Worm (Caenorhabditis elegans) whole organism, mixed stage, embryonic: ENCODE results near the gene F36D3.4.
A peak's percentile ranks its signal among the peaks of the same experiment; 100 is the strongest.

Experiments
- M03D4.4 ChIP-seq: sonication (generic microtip); optimal IDR thresholded peaks from 2 replicates; lab custom pipeline; 2017; ENCODE audit warnings: mild to moderate bottlenecking, missing genetic modification characterization, missing compliant biosample characterization
- bed-3 ChIP-seq: fragments of 200-800 bp; sonication (Bioruptor generic); optimal IDR thresholded peaks from 3 replicates; lab custom pipeline; 2018; ENCODE audit warnings: mild to moderate bottlenecking, missing genetic modification characterization, moderate library complexity, missing compliant biosample characterization
- ceh-39 ChIP-seq: fragments of 150-350 bp; optimal IDR thresholded peaks from 2 replicates; lab custom pipeline; 2014; ENCODE audit warnings: missing biosample characterization, missing genetic modification characterization
- ceh-43 ChIP-seq: fragments of 200-800 bp; sonication (Bioruptor generic); optimal IDR thresholded peaks from 2 replicates; lab custom pipeline; 2018; ENCODE audit warnings: mild to moderate bottlenecking, missing genetic modification characterization, moderate library complexity, missing compliant biosample characterization
- ceh-83 ChIP-seq: fragments of 200-800 bp; sonication (Bioruptor generic); optimal IDR thresholded peaks from 2 replicates; lab custom pipeline; 2018; ENCODE audit warnings: mild to moderate bottlenecking, missing genetic modification characterization, missing compliant biosample characterization
- ces-1 ChIP-seq: fragments of 150-350 bp; optimal IDR thresholded peaks from 2 replicates; lab custom pipeline; 2014; ENCODE audit warnings: missing biosample characterization, missing genetic modification reagents, missing genetic modification characterization
- cnd-1 ChIP-seq: fragments of 200-800 bp; sonication (Bioruptor generic); optimal IDR thresholded peaks from 2 replicates; lab custom pipeline; 2018; ENCODE audit warnings: mild to moderate bottlenecking, missing genetic modification characterization, missing compliant biosample characterization
- drap-1 ChIP-seq: fragments of 200-800 bp; sonication (Bioruptor generic); optimal IDR thresholded peaks from 3 replicates; lab custom pipeline; 2018; ENCODE audit warnings: mild to moderate bottlenecking, missing genetic modification characterization, missing compliant biosample characterization
- elt-1 ChIP-seq: sonication (generic microtip); optimal IDR thresholded peaks from 2 replicates; lab custom pipeline; 2017; ENCODE audit warnings: missing genetic modification characterization, mild to moderate bottlenecking, missing compliant biosample characterization, antibody characterized with exemption, moderate library complexity, borderline replicate concordance; ENCODE audit not compliant: insufficient read depth
- elt-3 ChIP-seq: fragments of 150-350 bp; optimal IDR thresholded peaks from 2 replicates; lab custom pipeline; 2014; ENCODE audit warnings: missing biosample characterization, missing genetic modification characterization
- flh-1 ChIP-seq: fragments of 200-800 bp; sonication (Bioruptor generic); optimal IDR thresholded peaks from 2 replicates; lab custom pipeline; 2018; ENCODE audit warnings: mild to moderate bottlenecking, missing genetic modification characterization, moderate library complexity, missing compliant biosample characterization
- ham-2 ChIP-seq: fragments of 200-800 bp; sonication (Bioruptor generic); optimal IDR thresholded peaks from 2 replicates; lab custom pipeline; 2018; ENCODE audit warnings: mild to moderate bottlenecking, missing genetic modification characterization, missing compliant biosample characterization
- hlh-1 ChIP-seq: fragments of 150-350 bp; optimal IDR thresholded peaks from 2 replicates; lab custom pipeline; 2014; ENCODE audit warnings: missing biosample characterization, missing genetic modification reagents, missing genetic modification characterization
- lin-32 ChIP-seq: fragments of 200-800 bp; sonication (Bioruptor generic); optimal IDR thresholded peaks from 2 replicates; lab custom pipeline; 2018; ENCODE audit warnings: mild to moderate bottlenecking, missing genetic modification characterization, missing compliant biosample characterization
- lsy-2 ChIP-seq: fragments of 150-350 bp; optimal IDR thresholded peaks from 2 replicates; lab custom pipeline; 2014; ENCODE audit warnings: missing biosample characterization, missing genetic modification characterization
- mab-5 ChIP-seq: fragments of 150-350 bp; optimal IDR thresholded peaks from 2 replicates; lab custom pipeline; 2014; ENCODE audit warnings: missing biosample characterization, missing genetic modification characterization
- mls-2 ChIP-seq: sonication (generic microtip); optimal IDR thresholded peaks from 2 replicates; lab custom pipeline; 2016; ENCODE audit warnings: mild to moderate bottlenecking, missing genetic modification characterization, moderate library complexity, missing compliant biosample characterization
- nhr-12 ChIP-seq: fragments of 150-350 bp; optimal IDR thresholded peaks from 2 replicates; lab custom pipeline; 2014; ENCODE audit warnings: missing biosample characterization, missing genetic modification characterization
- nhr-2 ChIP-seq: fragments of 150-350 bp; optimal IDR thresholded peaks from 2 replicates; lab custom pipeline; 2014; ENCODE audit warnings: missing biosample characterization, missing genetic modification characterization
- nhr-237 ChIP-seq: fragments of 150-350 bp; optimal IDR thresholded peaks from 2 replicates; lab custom pipeline; 2014; ENCODE audit warnings: missing biosample characterization, missing genetic modification characterization
- nhr-28 ChIP-seq: fragments of 150-350 bp; optimal IDR thresholded peaks from 2 replicates; lab custom pipeline; 2014; ENCODE audit warnings: missing biosample characterization, missing genetic modification characterization
- pha-4 ChIP-seq: fragments of 150-350 bp; optimal IDR thresholded peaks from 2 replicates; lab custom pipeline; 2018; ENCODE audit warnings: missing biosample characterization, missing genetic modification reagents, missing genetic modification characterization
- sem-2 ChIP-seq: fragments of 200-800 bp; sonication (Bioruptor generic); optimal IDR thresholded peaks from 2 replicates; lab custom pipeline; 2018; ENCODE audit warnings: mild to moderate bottlenecking, missing genetic modification characterization, missing compliant biosample characterization
- sptf-1 ChIP-seq: sonication (generic microtip); optimal IDR thresholded peaks from 2 replicates; lab custom pipeline; 2017; ENCODE audit warnings: mild to moderate bottlenecking, missing genetic modification characterization, moderate library complexity, missing compliant biosample characterization
- tbx-8 ChIP-seq: fragments of 200-800 bp; sonication (Bioruptor generic); optimal IDR thresholded peaks from 2 replicates; lab custom pipeline; 2018; ENCODE audit warnings: mild to moderate bottlenecking, missing genetic modification characterization, moderate library complexity, missing compliant biosample characterization
- unc-39 ChIP-seq: fragments of 150-350 bp; optimal IDR thresholded peaks from 2 replicates; lab custom pipeline; 2014; ENCODE audit warnings: missing biosample characterization, missing genetic modification characterization
- unc-62 ChIP-seq: fragments of 150-350 bp; optimal IDR thresholded peaks from 2 replicates; lab custom pipeline; 2014; ENCODE audit warnings: missing biosample characterization, missing genetic modification reagents, missing genetic modification characterization
- zip-8 ChIP-seq: fragments of 150-350 bp; optimal IDR thresholded peaks from 2 replicates; lab custom pipeline; 2014; ENCODE audit warnings: missing biosample characterization, missing genetic modification characterization
- ztf-11 ChIP-seq: fragments of 150-350 bp; optimal IDR thresholded peaks from 2 replicates; lab custom pipeline; 2014; ENCODE audit warnings: missing biosample characterization, missing genetic modification characterization

Gene F36D3.4

DNA sequence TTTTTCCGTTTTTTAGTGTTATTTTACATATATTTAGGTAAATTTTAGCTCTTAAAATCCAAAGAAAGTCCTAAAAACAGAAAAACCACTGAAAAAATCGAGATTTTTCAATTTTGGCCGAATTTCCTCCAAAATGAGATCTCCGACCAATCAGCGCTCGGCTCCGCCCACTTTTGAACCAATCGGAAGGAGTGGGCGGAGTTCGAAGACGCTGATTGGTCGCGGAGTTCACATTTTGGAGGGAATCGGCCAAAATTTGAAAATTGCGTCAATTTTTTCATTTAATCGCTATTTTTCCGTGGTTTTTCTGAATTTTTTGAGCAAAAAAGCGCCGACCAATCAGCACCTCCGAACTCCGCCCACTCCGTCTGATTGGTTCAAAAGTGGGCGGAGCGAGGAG lies 23.1 kb upstream of the F36D3.4 start:
- TF ChIP-seq lsy-2 (tag; lab: Kevin White, UChicago) = no peak
- no peak for TF ChIP-seq unc-39 (tag; lab: Kevin White, UChicago)
- TF ChIP-seq elt-1 = no peak
- no peak for TF ChIP-seq hlh-1
- no peak for TF ChIP-seq ztf-11 (tag; lab: Kevin White, UChicago)
- TF ChIP-seq ceh-83 (GFP tag; lab: Kevin White, UChicago) = no peak
- no peak for TF ChIP-seq unc-62 (GFP tag; lab: Kevin White, UChicago)
- TF ChIP-seq pha-4 (tag; lab: Kevin White, UChicago) = no peak
- no peak for TF ChIP-seq zip-8 (tag; lab: Kevin White, UChicago)
- no peak for TF ChIP-seq drap-1 (GFP tag; lab: Kevin White, UChicago)
- TF ChIP-seq nhr-2 (tag; lab: Kevin White, UChicago) = no peak
- TF ChIP-seq lin-32 (GFP tag; lab: Kevin White, UChicago) = no peak
- no peak for TF ChIP-seq ceh-39 (tag; lab: Kevin White, UChicago)
- no peak for TF ChIP-seq bed-3 (GFP tag; lab: Kevin White, UChicago)
- TF ChIP-seq ham-2 (GFP tag; lab: Kevin White, UChicago) = no peak
- TF ChIP-seq tbx-8 (GFP tag; lab: Kevin White, UChicago) = no peak

DNA sequence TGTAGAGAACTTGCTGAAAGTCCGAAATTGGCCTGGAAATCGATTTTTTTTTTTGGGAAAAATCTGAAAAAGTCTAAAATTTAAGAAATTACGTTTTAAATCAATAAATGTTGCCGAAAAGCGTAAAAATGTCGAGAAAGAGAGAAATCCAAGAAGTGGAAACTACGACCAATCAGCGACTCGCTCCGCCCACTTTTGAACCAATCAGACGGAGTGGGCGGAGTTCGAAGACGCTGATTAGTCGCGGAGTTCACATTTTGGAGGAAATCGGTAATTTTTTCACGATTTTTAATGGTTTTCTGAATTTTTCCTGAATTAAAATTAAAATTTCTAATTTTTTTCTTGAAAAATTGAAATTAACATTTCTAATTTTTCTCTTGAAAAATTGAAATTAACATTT lies 22.1 kb upstream of the F36D3.4 start:
- TF ChIP-seq flh-1 (GFP tag; lab: Kevin White, UChicago) (no peak), elt-3 (tag; lab: Kevin White, UChicago) (no peak), lin-32 (GFP tag; lab: Kevin White, UChicago) (no peak), drap-1 (GFP tag; lab: Kevin White, UChicago) (no peak), sem-2 (no peak), ceh-43 (GFP tag; lab: Kevin White, UChicago) (no peak), M03D4.4 (tag; lab: Kevin White, UChicago) (no peak), ham-2 (GFP tag; lab: Kevin White, UChicago) (no peak), mls-2 (tag; lab: Kevin White, UChicago) (no peak), unc-62 (GFP tag; lab: Kevin White, UChicago) (no peak), cnd-1 (tag; lab: Kevin White, UChicago) (no peak), nhr-237 (tag; lab: Kevin White, UChicago) (no peak), nhr-28 (tag; lab: Kevin White, UChicago) (no peak), ces-1 (GFP tag; lab: Kevin White, UChicago) (no peak), tbx-8 (GFP tag; lab: Kevin White, UChicago) (no peak)
- TF ChIP-seq, all 35 proteins: peak for 0

DNA sequence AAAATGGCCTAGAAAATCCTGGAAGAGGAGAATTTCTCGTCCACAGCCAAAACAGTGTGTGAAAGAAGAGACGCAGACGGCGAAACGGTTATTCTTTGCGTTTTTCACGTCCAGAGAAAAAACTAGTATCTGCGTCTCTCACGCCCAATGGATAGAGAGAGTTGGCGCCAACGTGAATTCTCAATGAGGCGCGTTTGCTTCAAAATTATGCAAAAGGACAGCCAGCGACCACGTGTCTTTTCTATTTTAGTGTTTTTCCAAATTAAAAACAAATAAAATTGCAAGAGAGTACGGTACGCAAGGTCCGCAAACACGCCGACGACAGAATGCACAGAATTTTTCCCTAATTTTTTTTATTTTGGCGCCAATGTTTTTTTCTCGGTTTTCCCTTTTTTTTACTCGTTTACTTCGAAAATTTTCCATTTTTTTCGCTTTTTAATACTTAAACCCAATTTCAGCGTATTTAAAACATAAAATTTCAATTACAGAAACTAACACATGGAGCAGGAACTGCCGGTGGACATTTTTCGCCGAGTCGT lies 20.5 kb upstream of the F36D3.4 start, which contains the start of gene Y32B12B.2:
TSS of gene Y32B12B.2 (plus strand) at position 489 of the 539 bp plus-strand sequence.
- peak; percentile 94 for TF ChIP-seq lsy-2 (tag; lab: Kevin White, UChicago)
- TF ChIP-seq sem-2 = no peak
- TF ChIP-seq sptf-1 (tag; lab: Kevin White, UChicago) = peak; percentile 11

DNA sequence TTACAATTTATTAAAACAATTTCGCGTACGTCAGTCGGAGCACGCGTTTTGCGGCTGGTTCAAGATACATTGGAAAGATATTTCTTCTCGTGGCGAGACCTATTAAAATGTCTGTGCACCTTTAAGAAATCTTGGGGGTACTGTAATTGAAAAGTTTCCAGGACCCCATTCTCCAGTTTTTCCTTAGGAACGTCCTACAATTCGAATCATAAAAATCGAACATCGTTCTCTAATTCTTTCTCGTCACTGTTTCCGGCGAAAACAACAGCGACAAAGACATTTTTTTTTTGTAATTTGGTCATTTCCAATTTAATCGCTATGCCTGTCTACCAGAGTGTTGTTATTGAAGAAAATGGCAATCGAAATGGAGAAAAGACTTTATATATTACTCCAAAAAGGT lies 19.2 kb upstream of the F36D3.4 start, which contains the start of gene Y32B12B.1:
TSS of gene Y32B12B.1 (plus strand) at position 301 of the 400 bp plus-strand sequence.
- TF ChIP-seq elt-3 (tag; lab: Kevin White, UChicago) (no peak), unc-39 (tag; lab: Kevin White, UChicago) (no peak), mab-5 (tag; lab: Kevin White, UChicago) (no peak), mls-2 (tag; lab: Kevin White, UChicago) (no peak), lin-32 (GFP tag; lab: Kevin White, UChicago) (no peak), cnd-1 (tag; lab: Kevin White, UChicago) (no peak), ceh-83 (GFP tag; lab: Kevin White, UChicago) (no peak), ceh-39 (tag; lab: Kevin White, UChicago) (no peak), ceh-43 (GFP tag; lab: Kevin White, UChicago) (no peak), M03D4.4 (tag; lab: Kevin White, UChicago) (no peak), nhr-2 (tag; lab: Kevin White, UChicago) (no peak), elt-1 (no peak), bed-3 (GFP tag; lab: Kevin White, UChicago) (no peak), unc-62 (GFP tag; lab: Kevin White, UChicago) (no peak), zip-8 (tag; lab: Kevin White, UChicago) (no peak), nhr-12 (tag; lab: Kevin White, UChicago) (no peak), nhr-237 (tag; lab: Kevin White, UChicago) (no peak), flh-1 (GFP tag; lab: Kevin White, UChicago) (no peak), tbx-8 (GFP tag; lab: Kevin White, UChicago) (no peak)
